Worm (Caenorhabditis elegans) whole organism, mixed stage, embryonic: ENCODE measurements around the gene F39B3.7.

Source experiments
- M03D4.4 ChIP-seq: sonication (generic microtip); optimal IDR thresholded peaks from 2 replicates; lab custom pipeline; 2017; ENCODE audit warnings: mild to moderate bottlenecking, missing genetic modification characterization, missing compliant biosample characterization
- blmp-1 ChIP-seq: fragments of 150-350 bp; optimal IDR thresholded peaks from 2 replicates; lab custom pipeline; 2014; ENCODE audit warnings: missing biosample characterization, missing genetic modification characterization
- ceh-39 ChIP-seq: fragments of 150-350 bp; optimal IDR thresholded peaks from 2 replicates; lab custom pipeline; 2014; ENCODE audit warnings: missing biosample characterization, missing genetic modification characterization
- ceh-43 ChIP-seq: fragments of 200-800 bp; sonication (Bioruptor generic); optimal IDR thresholded peaks from 2 replicates; lab custom pipeline; 2018; ENCODE audit warnings: mild to moderate bottlenecking, missing genetic modification characterization, moderate library complexity, missing compliant biosample characterization
- ceh-83 ChIP-seq: fragments of 200-800 bp; sonication (Bioruptor generic); optimal IDR thresholded peaks from 2 replicates; lab custom pipeline; 2018; ENCODE audit warnings: mild to moderate bottlenecking, missing genetic modification characterization, missing compliant biosample characterization
- ces-1 ChIP-seq: fragments of 150-350 bp; optimal IDR thresholded peaks from 2 replicates; lab custom pipeline; 2014; ENCODE audit warnings: missing biosample characterization, missing genetic modification reagents, missing genetic modification characterization
- cnd-1 ChIP-seq: fragments of 200-800 bp; sonication (Bioruptor generic); optimal IDR thresholded peaks from 2 replicates; lab custom pipeline; 2018; ENCODE audit warnings: mild to moderate bottlenecking, missing genetic modification characterization, missing compliant biosample characterization
- drap-1 ChIP-seq: fragments of 200-800 bp; sonication (Bioruptor generic); optimal IDR thresholded peaks from 3 replicates; lab custom pipeline; 2018; ENCODE audit warnings: mild to moderate bottlenecking, missing genetic modification characterization, missing compliant biosample characterization
- elt-1 ChIP-seq: sonication (generic microtip); optimal IDR thresholded peaks from 2 replicates; lab custom pipeline; 2017; ENCODE audit warnings: missing genetic modification characterization, mild to moderate bottlenecking, missing compliant biosample characterization, antibody characterized with exemption, moderate library complexity, borderline replicate concordance; ENCODE audit not compliant: insufficient read depth
- elt-3 ChIP-seq: fragments of 150-350 bp; optimal IDR thresholded peaks from 2 replicates; lab custom pipeline; 2014; ENCODE audit warnings: missing biosample characterization, missing genetic modification characterization
- flh-1 ChIP-seq: fragments of 200-800 bp; sonication (Bioruptor generic); optimal IDR thresholded peaks from 2 replicates; lab custom pipeline; 2018; ENCODE audit warnings: mild to moderate bottlenecking, missing genetic modification characterization, moderate library complexity, missing compliant biosample characterization
- hlh-1 ChIP-seq: fragments of 150-350 bp; optimal IDR thresholded peaks from 2 replicates; lab custom pipeline; 2014; ENCODE audit warnings: missing biosample characterization, missing genetic modification reagents, missing genetic modification characterization
- lin-13 ChIP-seq: fragments of 150-350 bp; optimal IDR thresholded peaks from 2 replicates; lab custom pipeline; 2014; ENCODE audit warnings: missing biosample characterization, missing genetic modification characterization
- lin-32 ChIP-seq: fragments of 200-800 bp; sonication (Bioruptor generic); optimal IDR thresholded peaks from 2 replicates; lab custom pipeline; 2018; ENCODE audit warnings: mild to moderate bottlenecking, missing genetic modification characterization, missing compliant biosample characterization
- lsy-2 ChIP-seq: fragments of 150-350 bp; optimal IDR thresholded peaks from 2 replicates; lab custom pipeline; 2014; ENCODE audit warnings: missing biosample characterization, missing genetic modification characterization
- mab-5 ChIP-seq: fragments of 150-350 bp; optimal IDR thresholded peaks from 2 replicates; lab custom pipeline; 2014; ENCODE audit warnings: missing biosample characterization, missing genetic modification characterization
- mep-1 ChIP-seq: fragments of 150-350 bp; optimal IDR thresholded peaks from 2 replicates; lab custom pipeline; 2017; ENCODE audit warnings: missing biosample characterization, missing genetic modification reagents, missing genetic modification characterization, inconsistent platforms
- mls-2 ChIP-seq: sonication (generic microtip); optimal IDR thresholded peaks from 2 replicates; lab custom pipeline; 2016; ENCODE audit warnings: mild to moderate bottlenecking, missing genetic modification characterization, moderate library complexity, missing compliant biosample characterization
- nhr-12 ChIP-seq: fragments of 150-350 bp; optimal IDR thresholded peaks from 2 replicates; lab custom pipeline; 2014; ENCODE audit warnings: missing biosample characterization, missing genetic modification characterization
- nhr-2 ChIP-seq: fragments of 150-350 bp; optimal IDR thresholded peaks from 2 replicates; lab custom pipeline; 2014; ENCODE audit warnings: missing biosample characterization, missing genetic modification characterization
- nhr-28 ChIP-seq: fragments of 150-350 bp; optimal IDR thresholded peaks from 2 replicates; lab custom pipeline; 2014; ENCODE audit warnings: missing biosample characterization, missing genetic modification characterization
- nhr-76 ChIP-seq: sonication (generic microtip); optimal IDR thresholded peaks from 2 replicates; lab custom pipeline; 2017; ENCODE audit warnings: missing biosample characterization, missing genetic modification characterization
- pha-4 ChIP-seq: fragments of 150-350 bp; optimal IDR thresholded peaks from 2 replicates; lab custom pipeline; 2018; ENCODE audit warnings: missing biosample characterization, missing genetic modification reagents, missing genetic modification characterization
- sem-2 ChIP-seq: fragments of 200-800 bp; sonication (Bioruptor generic); optimal IDR thresholded peaks from 2 replicates; lab custom pipeline; 2018; ENCODE audit warnings: mild to moderate bottlenecking, missing genetic modification characterization, missing compliant biosample characterization
- snpc-4 ChIP-seq: fragments of 150-350 bp; optimal IDR thresholded peaks from 2 replicates; lab custom pipeline; 2014; ENCODE audit warnings: missing biosample characterization, missing genetic modification characterization
- sptf-1 ChIP-seq: sonication (generic microtip); optimal IDR thresholded peaks from 2 replicates; lab custom pipeline; 2017; ENCODE audit warnings: mild to moderate bottlenecking, missing genetic modification characterization, moderate library complexity, missing compliant biosample characterization
- tbx-8 ChIP-seq: fragments of 200-800 bp; sonication (Bioruptor generic); optimal IDR thresholded peaks from 2 replicates; lab custom pipeline; 2018; ENCODE audit warnings: mild to moderate bottlenecking, missing genetic modification characterization, moderate library complexity, missing compliant biosample characterization
- unc-120 ChIP-seq: sonication (generic microtip); optimal IDR thresholded peaks from 2 replicates; lab custom pipeline; 2017; ENCODE audit warnings: missing genetic modification characterization, missing compliant biosample characterization; ENCODE audit not compliant: poor library complexity, severe bottlenecking
- unc-39 ChIP-seq: fragments of 150-350 bp; optimal IDR thresholded peaks from 2 replicates; lab custom pipeline; 2014; ENCODE audit warnings: missing biosample characterization, missing genetic modification characterization
- unc-62 ChIP-seq: fragments of 150-350 bp; optimal IDR thresholded peaks from 2 replicates; lab custom pipeline; 2014; ENCODE audit warnings: missing biosample characterization, missing genetic modification reagents, missing genetic modification characterization
- zip-8 ChIP-seq: fragments of 150-350 bp; optimal IDR thresholded peaks from 2 replicates; lab custom pipeline; 2014; ENCODE audit warnings: missing biosample characterization, missing genetic modification characterization

Gene F39B3.7

DNA sequence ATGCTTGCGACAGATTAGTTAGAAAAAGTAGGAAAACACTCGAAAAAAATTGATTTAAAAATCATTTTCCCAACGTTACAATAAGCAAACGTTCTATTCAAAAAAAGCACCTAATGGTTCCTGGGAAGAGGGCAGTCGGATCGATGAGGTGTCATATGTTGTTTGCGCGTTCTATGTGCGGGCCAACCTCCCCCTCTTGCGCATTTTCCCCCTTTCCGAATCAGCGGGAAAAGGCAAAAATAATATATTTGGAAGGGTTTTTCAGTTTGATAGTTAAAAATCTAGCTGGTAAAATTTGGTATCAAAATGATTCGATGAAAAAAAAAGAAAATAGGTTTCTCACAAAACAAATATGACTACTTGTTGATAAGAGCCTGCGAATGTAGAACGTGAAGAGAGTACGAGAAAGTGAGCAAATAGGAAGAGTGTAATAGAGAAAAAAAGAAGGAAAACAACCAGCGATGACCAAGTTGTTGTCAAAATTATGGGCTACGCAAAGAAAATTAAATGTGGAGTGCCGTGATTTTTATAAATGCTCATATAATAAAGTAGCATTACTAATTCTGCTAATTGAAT is 43.2 kb upstream of the F39B3.7 start:
- TF ChIP-seq unc-39 (tag; lab: Kevin White, UChicago) = peak; percentile 37
- no peak for TF ChIP-seq mls-2 (tag; lab: Kevin White, UChicago)
- TF ChIP-seq ceh-43 (GFP tag; lab: Kevin White, UChicago) = no peak
- peak; percentile 29 for TF ChIP-seq unc-62 (GFP tag; lab: Kevin White, UChicago)
- peak; percentile 71 for TF ChIP-seq unc-120
- TF ChIP-seq ceh-83 = no peak
- peak; percentile 48 for TF ChIP-seq lin-13 (tag; lab: Kevin White, UChicago)
- TF ChIP-seq lsy-2 (tag; lab: Kevin White, UChicago) = peak; percentile 36
- no peak for TF ChIP-seq nhr-12
- peak; percentile 21 for TF ChIP-seq ces-1 (GFP tag; lab: Kevin White, UChicago)
- no peak for TF ChIP-seq sem-2
- TF ChIP-seq M03D4.4 (tag; lab: Kevin White, UChicago) = peak; percentile 47
- peak; percentile 74 for TF ChIP-seq hlh-1
- TF ChIP-seq drap-1 = peak; percentile 36
- TF ChIP-seq lin-32 (GFP tag; lab: Kevin White, UChicago) = peak; percentile 28
- TF ChIP-seq sptf-1 (tag; lab: Kevin White, UChicago) = peak; percentile 73
- peak; percentile 63 for TF ChIP-seq ceh-39 (tag; lab: Kevin White, UChicago)
- TF ChIP-seq nhr-2 (tag; lab: Kevin White, UChicago) = peak; percentile 21
- TF ChIP-seq mep-1 (tag; lab: Kevin White, UChicago) = no peak

DNA sequence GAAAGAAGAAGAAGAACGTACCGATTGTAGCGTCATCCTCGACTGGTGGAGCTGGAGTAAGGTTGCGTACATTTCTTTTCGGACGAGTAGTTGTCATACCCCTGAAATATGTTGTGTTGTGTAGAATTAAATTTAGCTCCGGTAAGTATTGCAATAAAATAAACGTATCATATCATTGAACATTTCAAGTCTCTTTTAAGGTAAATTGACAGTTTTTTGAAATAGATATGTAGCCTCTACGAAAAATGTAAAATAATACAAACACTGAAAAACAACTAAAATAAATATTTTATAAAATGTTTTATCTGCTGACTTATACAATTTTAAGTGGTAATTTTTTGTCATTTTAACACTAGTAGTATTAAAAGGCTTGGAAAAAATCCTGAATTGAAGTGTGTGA is 42.7 kb upstream of the F39B3.7 start, which contains the start of gene C16H3.3:
C16H3.3 (minus strand) TSS at position 101 of the 400 bp plus-strand sequence.
- TF ChIP-seq snpc-4 (tag; lab: Kevin White, UChicago) (no peak), sem-2 (no peak)

DNA sequence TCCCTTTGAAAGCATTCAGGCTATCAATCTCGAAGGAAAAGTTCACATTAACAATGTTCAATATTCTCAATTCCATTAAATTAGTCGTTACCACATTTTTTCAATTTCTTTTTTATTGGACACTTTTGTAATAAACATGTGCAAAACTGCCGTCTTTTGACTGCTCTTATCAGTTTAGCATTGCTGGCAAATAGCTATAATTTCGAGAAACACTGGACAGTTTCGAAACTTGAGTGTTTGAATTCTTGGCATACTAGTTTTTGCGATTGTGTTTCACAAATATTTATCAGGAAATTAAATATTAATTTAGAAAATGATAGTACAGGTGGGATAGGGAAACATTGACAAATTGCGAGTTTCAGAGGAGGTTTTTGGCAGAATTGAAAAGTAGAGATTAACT is 34.1 kb upstream of the F39B3.7 start:
- TF ChIP-seq sptf-1 (tag; lab: Kevin White, UChicago) (no peak), blmp-1 (tag; lab: Kevin White, UChicago) (no peak), lin-32 (GFP tag; lab: Kevin White, UChicago) (no peak), mab-5 (no peak), tbx-8 (GFP tag; lab: Kevin White, UChicago) (no peak), nhr-2 (tag; lab: Kevin White, UChicago) (no peak), mep-1 (tag; lab: Kevin White, UChicago) (no peak), lsy-2 (tag; lab: Kevin White, UChicago) (no peak), unc-39 (tag; lab: Kevin White, UChicago) (no peak), hlh-1 (no peak), cnd-1 (tag; lab: Kevin White, UChicago) (no peak), snpc-4 (tag; lab: Kevin White, UChicago) (no peak), pha-4 (tag; lab: Kevin White, UChicago) (no peak), flh-1 (GFP tag; lab: Kevin White, UChicago) (no peak), ceh-43 (GFP tag; lab: Kevin White, UChicago) (no peak), elt-1 (tag; lab: Kevin White, UChicago) (no peak), elt-3 (tag; lab: Kevin White, UChicago) (no peak)

DNA sequence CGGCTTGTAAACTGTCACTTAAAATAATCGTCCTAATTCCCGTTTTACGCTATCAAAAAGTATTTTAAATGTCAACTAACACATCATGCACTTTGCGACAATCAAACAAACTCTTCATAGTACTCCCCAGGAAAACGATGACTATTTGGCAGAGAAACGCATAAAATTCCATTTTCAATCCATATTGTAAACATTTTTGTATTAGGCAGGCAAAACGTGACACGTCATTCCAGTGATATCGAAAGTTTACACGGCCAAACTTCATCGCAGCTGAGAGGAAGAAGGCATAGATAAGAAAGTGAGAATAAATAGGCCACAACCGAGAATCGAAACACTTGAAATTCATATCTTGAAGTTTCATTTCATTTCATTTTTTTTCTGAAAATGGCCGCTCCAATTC is 32.9 kb upstream of the F39B3.7 start, which contains the start of gene lec-9:
lec-9 (plus strand) TSS at position 349 of the 400 bp plus-strand sequence.
- TF ChIP-seq cnd-1 (tag; lab: Kevin White, UChicago) (no peak), nhr-76 (tag; lab: Kevin White, UChicago) (no peak), zip-8 (tag; lab: Kevin White, UChicago) (no peak), mep-1 (tag; lab: Kevin White, UChicago) (no peak), elt-3 (tag; lab: Kevin White, UChicago) (no peak), nhr-28 (tag; lab: Kevin White, UChicago) (no peak), flh-1 (GFP tag; lab: Kevin White, UChicago) (no peak), ceh-39 (tag; lab: Kevin White, UChicago) (no peak), hlh-1 (no peak)

DNA sequence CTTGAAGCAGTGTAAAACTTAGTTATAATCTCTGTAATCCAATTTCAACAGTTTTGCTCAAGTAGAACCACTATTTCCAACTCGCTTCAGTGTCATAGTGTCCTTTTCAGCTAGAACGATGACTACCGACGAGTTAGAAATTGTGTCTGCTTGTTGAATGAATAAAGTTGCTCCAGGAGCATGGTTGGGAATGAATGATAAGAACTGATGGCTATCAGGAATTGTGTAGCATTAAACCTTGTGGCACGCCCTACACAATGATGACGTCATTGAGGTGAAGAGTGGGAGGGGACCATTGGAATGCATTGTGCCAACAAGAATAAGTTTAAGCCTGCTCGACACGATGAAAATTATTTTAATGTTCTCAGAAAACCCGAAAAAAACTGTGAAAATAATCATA is 31.4 kb upstream of the F39B3.7 start:
- TF ChIP-seq lin-32 (GFP tag; lab: Kevin White, UChicago) (no peak), tbx-8 (GFP tag; lab: Kevin White, UChicago) (no peak), nhr-2 (tag; lab: Kevin White, UChicago) (no peak), zip-8 (tag; lab: Kevin White, UChicago) (peak; percentile 13)
